Fruit fly (Drosophila melanogaster) whole organism, pupa: ENCODE data around the gene Nct.

Source experiments
- CG10348 ChIP-seq: fragments of 200-800 bp; sonication (Bioruptor generic); IDR thresholded peaks from 2 replicates; pipeline ENCODE4 v1.3.6; 2022; ENCODE audit warnings: missing biosample characterization, missing genetic modification characterization
- CG12605 ChIP-seq: fragments of 200-800 bp; sonication (Bioruptor generic); IDR thresholded peaks from 2 replicates; pipeline ENCODE4 v1.3.6; 2022; ENCODE audit warnings: missing biosample characterization, missing genetic modification characterization
- CG13204 ChIP-seq: fragments of 200-800 bp; sonication (Bioruptor generic); optimal IDR thresholded peaks from 2 replicates; lab custom pipeline; 2018; ENCODE audit warnings: missing biosample characterization, mild to moderate bottlenecking, missing genetic modification characterization, moderate library complexity
- CG14655 ChIP-seq: fragments of 200-800 bp; sonication (Bioruptor generic); optimal IDR thresholded peaks from 3 replicates; lab custom pipeline; 2017; ENCODE audit warnings: mild to moderate bottlenecking, missing biosample characterization, missing genetic modification reagents, missing genetic modification characterization
- CG15710 ChIP-seq: fragments of 200-800 bp; sonication (Bioruptor generic); optimal IDR thresholded peaks from 2 replicates; lab custom pipeline; 2018; ENCODE audit warnings: missing biosample characterization, mild to moderate bottlenecking, missing genetic modification characterization, moderate library complexity
- CG17806 ChIP-seq: fragments of 200-800 bp; sonication (Bioruptor generic); optimal IDR thresholded peaks from 2 replicates; lab custom pipeline; 2018; ENCODE audit warnings: missing biosample characterization, mild to moderate bottlenecking, missing genetic modification characterization, moderate library complexity
- CG32121 ChIP-seq: fragments of 200-800 bp; sonication (Bioruptor generic); IDR thresholded peaks from 2 replicates; pipeline ENCODE4 v1.3.6; 2022; ENCODE audit warnings: missing biosample characterization, missing genetic modification characterization
- CG34367 ChIP-seq: fragments of 200-800 bp; sonication (Bioruptor generic); optimal IDR thresholded peaks from 2 replicates; lab custom pipeline; 2018; ENCODE audit warnings: missing biosample characterization, mild to moderate bottlenecking, missing genetic modification characterization
- CG4496 ChIP-seq: fragments of 200-800 bp; sonication (Bioruptor generic); IDR thresholded peaks from 3 replicates; pipeline ENCODE4 v1.3.6; 2022; ENCODE audit warnings: missing biosample characterization, missing genetic modification characterization
- CG8159 ChIP-seq: fragments of 200-800 bp; sonication (Bioruptor generic); optimal IDR thresholded peaks from 3 replicates; lab custom pipeline; 2018; ENCODE audit warnings: missing biosample characterization, mild to moderate bottlenecking, missing genetic modification characterization, moderate library complexity
- CG8301 ChIP-seq: fragments of 200-800 bp; sonication (Bioruptor generic); optimal IDR thresholded peaks from 2 replicates; lab custom pipeline; 2018; ENCODE audit warnings: missing biosample characterization, mild to moderate bottlenecking, missing genetic modification characterization
- CG9948 ChIP-seq: fragments of 200-800 bp; sonication (Bioruptor generic); optimal IDR thresholded peaks from 2 replicates; lab custom pipeline; 2018; ENCODE audit warnings: missing biosample characterization, mild to moderate bottlenecking, missing genetic modification characterization, moderate library complexity
- D1 ChIP-seq: fragments of 200-800 bp; sonication (Bioruptor generic); optimal IDR thresholded peaks from 2 replicates; lab custom pipeline; 2018; ENCODE audit warnings: missing biosample characterization, mild to moderate bottlenecking, missing genetic modification characterization, moderate library complexity
- EcR ChIP-seq: fragments of 200-800 bp; sonication (Bioruptor generic); optimal IDR thresholded peaks from 3 replicates; lab custom pipeline; 2019; ENCODE audit warnings: missing biosample characterization, missing genetic modification characterization, mild to moderate bottlenecking, moderate library complexity, missing genetic modification reagents
- Ets98B ChIP-seq: fragments of 200-800 bp; sonication (Bioruptor generic); IDR thresholded peaks from 2 replicates; pipeline ENCODE4 v1.3.6; 2022; ENCODE audit warnings: missing biosample characterization, missing genetic modification characterization
- Pif1A ChIP-seq: fragments of 200-800 bp; sonication (Bioruptor generic); optimal IDR thresholded peaks from 3 replicates; lab custom pipeline; 2016; ENCODE audit warnings: missing biosample characterization, missing genetic modification characterization
- Pif1B ChIP-seq: fragments of 200-800 bp; sonication (Bioruptor generic); optimal IDR thresholded peaks from 3 replicates; lab custom pipeline; 2016; ENCODE audit warnings: missing biosample characterization, missing genetic modification characterization
- Snoo ChIP-seq: fragments of 200-800 bp; sonication (Bioruptor generic); optimal IDR thresholded peaks from 3 replicates; lab custom pipeline; 2017; ENCODE audit warnings: missing biosample characterization, mild to moderate bottlenecking, missing genetic modification characterization, inconsistent platforms
- fd96Ca ChIP-seq: fragments of 200-800 bp; sonication (Bioruptor generic); IDR thresholded peaks from 3 replicates; pipeline ENCODE4 v1.3.6; 2022; ENCODE audit warnings: missing biosample characterization, missing genetic modification characterization
- gl ChIP-seq: fragments of 200-800 bp; sonication (Bioruptor generic); optimal IDR thresholded peaks from 2 replicates; lab custom pipeline; 2018; ENCODE audit warnings: missing biosample characterization, mild to moderate bottlenecking, missing genetic modification characterization
- rn ChIP-seq: fragments of 200-800 bp; sonication (Bioruptor generic); IDR thresholded peaks from 2 replicates; pipeline ENCODE4 v1.3.6; 2022; ENCODE audit warnings: missing biosample characterization, missing genetic modification characterization

The Nct gene

DNA sequence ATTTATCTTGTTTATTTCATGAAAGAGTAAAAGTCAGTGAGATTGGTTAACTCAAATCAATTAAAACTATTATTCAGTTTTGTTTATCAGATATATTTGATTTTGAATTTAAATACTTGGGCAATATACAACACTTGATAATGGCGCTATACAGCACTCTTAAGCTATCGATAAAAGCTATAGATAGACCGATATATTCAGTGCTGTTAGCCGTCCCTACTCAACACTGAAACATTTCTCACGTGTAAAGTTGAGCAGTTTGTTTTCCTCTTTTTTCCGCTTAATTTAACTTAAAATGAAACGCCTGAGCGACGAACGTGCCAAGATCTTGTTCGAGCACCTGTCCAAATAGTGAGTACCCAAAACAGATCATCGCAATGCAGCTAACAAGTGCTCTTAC lies 981 bp upstream of the Nct start, which contains the start of gene CG7006:
CG7006 (plus strand) TSS at position 208 of the 400 bp plus-strand sequence.
- TF ChIP-seq CG15710 (tag; lab: Kevin White, UChicago): no peak
- no peak for TF ChIP-seq Pif1B (GFP tag; lab: Kevin White, UChicago)
- TF ChIP-seq CG4496: no peak
- peak; percentile 30 for TF ChIP-seq Snoo
- no peak for TF ChIP-seq D1
- TF ChIP-seq Ets98B (GFP tag; lab: Robert Waterston, UW): peak; percentile 43; the same call in 1 of the 2 replicates
- no peak for TF ChIP-seq Pif1A (GFP tag; lab: Kevin White, UChicago)
- TF ChIP-seq EcR (GFP tag; lab: Kevin White, UChicago): no peak
- TF ChIP-seq rn: 0 out of 2 replicates have a peak, but pooled peaks have one; percentile 24
- TF ChIP-seq gl (tag; lab: Kevin White, UChicago): no peak
- no peak for TF ChIP-seq CG10348
- no peak for TF ChIP-seq CG8159
- no peak for TF ChIP-seq CG8301 (tag; lab: Kevin White, UChicago)

DNA sequence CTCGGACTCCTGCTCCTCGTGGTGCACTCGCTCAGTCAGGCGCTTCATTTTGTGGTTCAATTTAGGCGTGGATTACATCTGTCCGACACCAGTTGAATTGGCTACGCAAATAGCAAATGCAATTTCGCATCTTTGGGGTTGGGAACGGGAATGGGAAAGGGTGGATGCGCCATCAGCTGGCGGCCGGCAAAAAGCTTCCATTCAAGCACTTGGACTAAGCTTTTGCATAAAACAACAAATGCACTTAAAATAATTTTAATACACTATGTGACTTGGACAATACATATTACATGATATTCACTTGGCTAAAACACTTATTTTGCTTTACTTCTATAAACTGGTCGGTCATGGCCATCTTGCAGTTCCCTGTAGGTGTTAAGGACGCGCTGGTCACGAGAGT lies 4.7 kb downstream of the Nct start, which contains the start of gene HDAC11:
HDAC11 (minus strand) TSS at position 101 of the 400 bp plus-strand sequence.
- 0 out of 2 replicates have a peak, but pooled peaks have one; percentile 27 for TF ChIP-seq CG32121 (GFP tag; lab: Robert Waterston, UW)
- no peak for TF ChIP-seq CG14655 (GFP tag; lab: Kevin White, UChicago)

DNA sequence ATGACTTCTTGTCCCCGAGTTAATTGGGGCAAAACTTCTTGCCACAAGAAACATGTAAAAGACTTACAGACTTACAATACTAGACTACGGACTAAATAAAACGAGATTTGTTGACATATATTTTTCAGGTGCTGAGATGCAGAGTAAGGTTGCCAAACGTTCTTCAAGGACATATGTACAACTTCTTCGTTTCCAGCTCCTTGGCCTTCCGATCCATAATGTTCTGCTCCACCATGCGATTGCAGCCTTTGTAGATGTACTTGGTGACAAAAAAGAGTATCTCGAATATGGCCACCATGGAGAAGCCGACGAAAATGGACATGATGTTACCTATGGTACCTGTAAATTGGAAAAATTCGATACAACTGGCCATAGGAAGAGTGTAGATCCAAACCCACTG lies 6.1 kb downstream of the Nct start, which contains the start of gene CAH4:
CAH4 (minus strand) TSS at position 101 of the 400 bp plus-strand sequence.
- TF ChIP-seq Pif1B (GFP tag; lab: Kevin White, UChicago) (no peak), CG13204 (GFP tag; lab: Kevin White, UChicago) (no peak), CG34367 (tag; lab: Kevin White, UChicago) (no peak), D1 (no peak), Pif1A (GFP tag; lab: Kevin White, UChicago) (no peak), CG8301 (tag; lab: Kevin White, UChicago) (no peak), gl (tag; lab: Kevin White, UChicago) (no peak), CG8159 (no peak)

DNA sequence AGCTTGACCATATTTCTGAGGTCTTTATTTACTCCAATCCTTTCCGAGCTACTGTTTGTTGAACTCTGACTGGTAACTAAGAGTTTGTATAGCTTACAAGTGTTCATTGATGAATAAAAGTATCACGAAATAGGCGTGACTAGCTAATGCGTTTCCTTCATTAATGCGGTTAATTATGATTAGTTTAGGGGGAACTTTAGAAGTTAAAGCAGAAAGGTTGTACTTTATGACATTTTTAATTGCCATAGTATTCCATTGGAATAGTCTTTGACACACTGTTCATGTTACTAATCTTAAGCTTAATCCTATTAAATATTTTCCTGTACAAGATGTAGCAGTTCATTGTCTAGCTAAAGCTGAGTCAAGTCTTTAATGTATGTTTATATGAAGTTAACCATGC lies 8.3 kb downstream of the Nct start, which contains the start of gene ppk22:
ppk22 (minus strand) TSS at position 101 of the 400 bp plus-strand sequence.
- TF ChIP-seq D1 (no peak), CG10348 (no peak), rn (no peak), CG34367 (tag; lab: Kevin White, UChicago) (no peak), Pif1B (GFP tag; lab: Kevin White, UChicago) (no peak), Snoo (no peak), Pif1A (GFP tag; lab: Kevin White, UChicago) (no peak), CG4496 (no peak), CG8301 (tag; lab: Kevin White, UChicago) (no peak), CG8159 (no peak), CG12605 (GFP tag; lab: Robert Waterston, UW) (no peak), CG9948 (tag; lab: Kevin White, UChicago) (no peak), CG13204 (GFP tag; lab: Kevin White, UChicago) (no peak), CG15710 (tag; lab: Kevin White, UChicago) (no peak), gl (tag; lab: Kevin White, UChicago) (no peak), CG17806 (tag; lab: Kevin White, UChicago) (no peak), fd96Ca (no peak), CG14655 (GFP tag; lab: Kevin White, UChicago) (no peak)

DNA sequence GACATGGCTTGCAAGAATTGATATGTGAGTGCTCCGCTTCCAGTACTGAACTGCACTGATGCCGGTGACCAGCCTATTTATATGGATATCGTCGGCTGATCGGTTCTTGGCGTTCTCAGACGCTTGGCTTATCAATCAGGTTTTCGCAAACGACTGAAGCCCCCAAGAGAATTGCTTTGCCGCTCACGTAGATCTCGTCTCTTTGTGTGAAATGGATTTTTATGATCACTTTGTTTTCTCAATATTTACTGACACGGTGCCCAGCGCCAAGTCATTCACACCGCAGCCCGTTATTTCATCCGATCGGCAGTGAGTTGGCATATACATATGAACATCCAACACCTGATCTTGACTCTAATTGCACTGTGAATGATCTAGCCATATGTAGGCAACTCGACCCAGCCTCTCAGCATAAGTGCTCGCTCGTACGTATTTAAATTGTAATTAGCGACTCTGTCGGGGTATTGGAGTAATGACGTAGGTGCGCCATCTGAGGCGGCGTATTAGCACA lies 9.0 kb downstream of the Nct start, which contains the start of gene CG13639:
CG13639 (minus strand) TSS at position 51 of the 511 bp plus-strand sequence.
- TF ChIP-seq EcR (GFP tag; lab: Kevin White, UChicago): peak; percentile 87
- TF ChIP-seq CG8159: no peak
- TF ChIP-seq CG34367 (tag; lab: Kevin White, UChicago): peak; percentile 27
- TF ChIP-seq, all 21 proteins: peak for 2

DNA sequence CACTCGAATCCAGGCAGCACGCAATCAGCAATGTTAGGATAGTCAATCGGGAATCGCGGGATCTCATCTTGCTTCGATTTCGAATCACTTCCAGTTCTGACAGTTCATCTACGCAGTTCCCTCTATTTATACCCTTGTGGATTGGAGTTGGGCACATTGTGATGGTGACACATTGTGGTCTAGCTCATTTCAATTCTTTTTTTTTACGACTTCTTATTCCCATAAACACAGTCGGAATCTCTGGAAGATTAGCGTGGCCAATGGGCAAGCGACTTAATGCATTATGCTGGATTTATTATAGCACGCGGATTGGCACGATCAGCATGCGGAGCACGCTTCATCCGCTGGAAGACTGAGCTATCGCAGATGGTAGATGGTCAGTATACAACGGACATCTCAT lies 10.7 kb downstream of the Nct start, which contains the start of gene CG13640:
CG13640 (minus strand) TSS at position 101 of the 400 bp plus-strand sequence.
- no peak for TF ChIP-seq CG13204 (GFP tag; lab: Kevin White, UChicago)
- no peak for TF ChIP-seq CG34367 (tag; lab: Kevin White, UChicago)
- no peak for TF ChIP-seq CG9948 (tag; lab: Kevin White, UChicago)
- no peak for TF ChIP-seq CG8301 (tag; lab: Kevin White, UChicago)
- TF ChIP-seq gl (tag; lab: Kevin White, UChicago): no peak
- TF ChIP-seq CG4496: no peak
- no peak for TF ChIP-seq CG15710 (tag; lab: Kevin White, UChicago)
- TF ChIP-seq CG14655 (GFP tag; lab: Kevin White, UChicago): no peak
- TF ChIP-seq fd96Ca: no peak
- no peak for TF ChIP-seq CG32121 (GFP tag; lab: Robert Waterston, UW)
- TF ChIP-seq Ets98B (GFP tag; lab: Robert Waterston, UW): no peak
- no peak for TF ChIP-seq CG17806 (tag; lab: Kevin White, UChicago)
- TF ChIP-seq D1: no peak
